Fruit fly (Drosophila melanogaster): Measurements from ENCODE around the gene roq.

Gene roq

DNA sequence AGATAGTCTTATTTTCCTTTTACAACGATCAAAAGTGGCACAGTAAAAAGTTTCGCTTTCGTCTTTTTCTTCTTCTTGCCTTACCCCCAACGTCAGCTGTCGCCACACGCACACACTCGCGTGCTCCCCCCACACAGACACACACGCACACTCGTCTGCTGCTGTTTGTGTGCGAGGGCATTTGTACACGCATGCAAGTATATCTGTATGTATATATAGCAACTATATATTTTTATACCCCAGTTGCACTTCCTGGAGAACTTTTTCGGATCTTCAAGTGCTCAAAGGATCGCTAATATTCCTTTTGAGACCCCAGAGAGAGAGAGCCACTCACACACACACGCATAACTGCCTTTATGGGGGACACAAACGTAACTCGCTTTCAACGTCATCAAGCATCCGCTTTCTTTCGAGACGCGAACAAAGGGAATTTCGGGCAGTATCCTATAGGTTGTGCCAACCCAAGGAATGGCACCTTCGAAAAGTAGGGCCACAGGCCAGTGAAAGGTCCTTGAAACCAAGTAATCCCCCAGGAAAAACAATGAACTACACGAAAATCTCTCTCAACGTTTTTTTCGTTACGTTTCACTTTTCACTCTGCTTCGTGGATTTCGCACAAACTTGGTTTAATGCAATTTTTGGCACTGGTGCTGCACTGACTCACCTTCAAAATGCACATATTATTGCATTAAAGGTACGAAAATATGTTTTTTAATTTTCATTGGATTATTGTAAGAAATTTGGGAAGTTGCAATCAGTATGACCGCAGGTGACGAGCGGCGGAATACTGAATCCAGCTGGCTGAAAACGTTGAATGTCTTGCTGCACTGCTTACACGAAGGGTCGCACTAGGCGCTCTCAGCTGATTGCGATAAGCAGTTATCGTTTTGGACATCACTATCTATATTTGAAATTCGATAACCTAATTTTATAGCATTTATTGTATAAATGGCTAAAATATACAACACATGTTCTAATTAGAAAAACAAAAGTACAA, at the start of gene roq:
roq (minus strand) TSS at position 799 of the 997 bp plus-strand sequence.
- TF ChIP-seq EcR (GFP tag; optimal IDR thresholded peaks at IDR 0.05) (no peak), Dll (optimal IDR thresholded peaks at IDR 0.05) (no peak), CG8478 (optimal IDR thresholded peaks at IDR 0.05) (peak; percentile 9)

DNA sequence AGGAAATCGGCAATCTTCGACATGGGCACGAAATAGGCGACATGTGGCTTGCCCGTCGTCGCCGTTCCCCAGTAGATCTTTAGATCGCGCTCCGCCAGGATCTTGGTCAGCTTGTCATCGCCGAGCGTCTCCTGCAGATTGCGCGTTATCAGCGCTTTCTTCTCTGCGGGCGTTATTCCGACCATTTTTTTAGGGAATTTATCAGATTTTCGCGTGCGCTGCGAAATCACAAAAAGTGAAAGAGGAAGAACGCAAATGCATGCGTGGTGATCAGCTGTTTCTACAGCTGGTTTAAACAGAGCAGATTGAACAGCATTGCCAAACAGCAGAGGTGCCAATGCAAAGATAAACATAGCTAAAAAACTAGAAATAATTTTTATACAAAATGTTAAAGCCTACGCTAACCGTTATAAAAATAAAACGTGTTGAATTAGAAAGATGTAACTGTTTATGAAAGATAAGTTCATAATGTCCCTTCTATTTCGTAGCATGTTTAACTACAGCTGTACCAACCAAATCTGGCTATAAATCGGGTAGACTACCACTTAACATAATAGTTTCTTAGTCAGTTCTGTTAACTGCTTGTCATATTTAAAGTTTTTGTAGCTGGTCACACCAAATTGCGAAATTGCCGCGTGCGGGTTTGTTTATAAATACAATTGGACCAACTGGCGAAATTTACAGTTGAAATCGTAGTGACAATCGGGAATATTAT, 40.9 kb upstream of the roq start, which contains the start of the genes TyrRS and CG33158:
TyrRS (minus strand) TSS at position 244 of the 715 bp plus-strand sequence.
CG33158 (plus strand) TSS at position 539 of the 715 bp plus-strand sequence.
- TF ChIP-seq psq (optimal IDR thresholded peaks at IDR 0.05) (no peak), pan (optimal IDR thresholded peaks at IDR 0.05) (no peak), EcR (GFP tag; optimal IDR thresholded peaks at IDR 0.05) (no peak), usp (GFP tag; optimal IDR thresholded peaks at IDR 0.05) (no peak), Dll (optimal IDR thresholded peaks at IDR 0.05) (no peak), CG8478 (optimal IDR thresholded peaks at IDR 0.05) (no peak)

- TF ChIP-seq Dll (optimal IDR thresholded peaks at IDR 0.05) (no peak), usp (GFP tag; optimal IDR thresholded peaks at IDR 0.05) (no peak), pan (optimal IDR thresholded peaks at IDR 0.05) (no peak), EcR (GFP tag; optimal IDR thresholded peaks at IDR 0.05) (no peak), CG8478 (optimal IDR thresholded peaks at IDR 0.05) (no peak), psq (optimal IDR thresholded peaks at IDR 0.05) (no peak)
These were observed 38.7 kb upstream of the roq start, which contains the start of gene GluRS-m for dm6 chr3L:16417024-16417423. TSS of gene GluRS-m (minus strand) at chr3L:16417177.

dm6 chr3L:16412394-16412950, 34.1 kb upstream of the roq start, which contains the start of gene Serinc:
TSS of gene Serinc (plus strand) at chr3L:16412722.
- TF ChIP-seq Dll (optimal IDR thresholded peaks at IDR 0.05) (no peak), EcR (GFP tag; optimal IDR thresholded peaks at IDR 0.05) (no peak), psq (optimal IDR thresholded peaks at IDR 0.05) (no peak), usp (GFP tag; optimal IDR thresholded peaks at IDR 0.05) (no peak), pan (optimal IDR thresholded peaks at IDR 0.05) (no peak), CG8478 (optimal IDR thresholded peaks at IDR 0.05) (no peak)

DNA sequence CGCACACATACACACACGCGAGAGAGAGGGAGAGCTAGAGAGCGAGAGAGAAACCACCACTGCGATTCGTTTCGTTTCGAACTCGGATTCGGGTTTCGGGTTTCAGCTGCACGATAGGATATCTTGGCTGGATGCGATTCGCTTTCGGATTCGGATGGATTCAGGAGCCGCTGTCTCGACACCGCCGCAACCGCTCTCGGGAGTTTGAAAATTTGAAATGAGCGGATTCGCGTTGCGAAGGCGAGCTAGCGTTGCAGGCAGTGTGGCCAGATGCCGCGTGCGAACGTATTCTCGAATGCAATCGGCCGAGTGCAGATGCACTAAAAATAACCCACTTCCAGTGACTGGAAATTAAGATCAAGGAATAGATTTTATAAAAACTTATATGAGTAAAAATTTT, 33.2 kb upstream of the roq start, which contains the start of gene fax:
fax (minus strand) TSS at position 263 of the 400 bp plus-strand sequence.
- TF ChIP-seq psq (optimal IDR thresholded peaks at IDR 0.05) (no peak), Dll (optimal IDR thresholded peaks at IDR 0.05) (no peak), pan (optimal IDR thresholded peaks at IDR 0.05) (no peak), EcR (GFP tag; optimal IDR thresholded peaks at IDR 0.05) (no peak), CG8478 (optimal IDR thresholded peaks at IDR 0.05) (no peak), usp (GFP tag; optimal IDR thresholded peaks at IDR 0.05) (no peak)

DNA sequence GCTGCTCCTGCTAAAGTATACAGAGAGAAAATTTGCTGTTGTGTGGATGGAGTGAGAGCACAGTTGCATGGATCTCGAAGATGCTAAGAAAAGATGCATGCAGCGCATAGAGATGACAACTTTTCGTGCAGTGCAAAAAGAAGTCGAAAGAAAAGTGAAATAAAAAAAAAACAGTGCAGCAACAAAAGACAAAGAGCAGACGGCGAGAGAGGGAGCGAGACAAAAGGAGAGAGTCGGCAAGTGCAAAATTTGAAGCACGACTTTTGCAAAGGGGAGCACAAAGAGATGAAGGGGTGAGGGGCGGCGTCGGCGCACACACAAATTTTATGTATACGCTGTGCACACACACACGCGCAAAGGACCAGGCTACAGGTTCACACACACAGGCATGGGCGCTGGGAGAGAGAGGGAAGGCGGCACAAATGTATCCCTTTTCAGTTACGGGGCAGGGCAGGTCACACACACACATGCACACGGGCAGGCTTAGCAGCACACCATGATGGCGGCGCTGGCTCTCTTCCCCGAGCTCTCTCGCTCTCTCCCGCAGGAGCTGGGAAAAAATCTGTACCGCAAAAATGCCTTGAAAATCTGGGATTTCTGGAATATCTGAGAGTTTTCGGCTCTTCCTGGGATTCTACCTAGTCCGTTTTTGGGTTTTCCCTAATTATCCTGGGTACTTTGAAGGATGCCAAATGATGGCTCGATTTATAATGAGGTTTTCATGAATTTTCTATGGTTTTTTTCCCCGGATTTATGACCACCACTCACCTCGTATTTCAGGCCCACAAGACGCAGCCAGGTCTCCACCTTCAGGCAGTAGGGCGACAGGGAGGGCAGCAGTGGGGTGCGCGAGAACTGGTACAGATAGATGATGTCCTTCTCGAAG, 32.1 kb upstream of the roq start:
- no peak for TF ChIP-seq psq (optimal IDR thresholded peaks at IDR 0.05)
- TF ChIP-seq Dll (optimal IDR thresholded peaks at IDR 0.05), result peak; percentile 78

dm6 chr3L:16409440-16410233, 31.3 kb upstream of the roq start:
- TF ChIP-seq pan (optimal IDR thresholded peaks at IDR 0.05), result no peak
- peak in 1 of 2 experiments; percentile 35 for TF ChIP-seq EcR (GFP tag; optimal IDR thresholded peaks at IDR 0.05)
- TF ChIP-seq Dll (optimal IDR thresholded peaks at IDR 0.05), result peak; percentile 32
- no peak for TF ChIP-seq CG8478 (optimal IDR thresholded peaks at IDR 0.05)
- no peak for TF ChIP-seq psq (optimal IDR thresholded peaks at IDR 0.05)
- no peak for TF ChIP-seq usp (GFP tag; optimal IDR thresholded peaks at IDR 0.05)

DNA sequence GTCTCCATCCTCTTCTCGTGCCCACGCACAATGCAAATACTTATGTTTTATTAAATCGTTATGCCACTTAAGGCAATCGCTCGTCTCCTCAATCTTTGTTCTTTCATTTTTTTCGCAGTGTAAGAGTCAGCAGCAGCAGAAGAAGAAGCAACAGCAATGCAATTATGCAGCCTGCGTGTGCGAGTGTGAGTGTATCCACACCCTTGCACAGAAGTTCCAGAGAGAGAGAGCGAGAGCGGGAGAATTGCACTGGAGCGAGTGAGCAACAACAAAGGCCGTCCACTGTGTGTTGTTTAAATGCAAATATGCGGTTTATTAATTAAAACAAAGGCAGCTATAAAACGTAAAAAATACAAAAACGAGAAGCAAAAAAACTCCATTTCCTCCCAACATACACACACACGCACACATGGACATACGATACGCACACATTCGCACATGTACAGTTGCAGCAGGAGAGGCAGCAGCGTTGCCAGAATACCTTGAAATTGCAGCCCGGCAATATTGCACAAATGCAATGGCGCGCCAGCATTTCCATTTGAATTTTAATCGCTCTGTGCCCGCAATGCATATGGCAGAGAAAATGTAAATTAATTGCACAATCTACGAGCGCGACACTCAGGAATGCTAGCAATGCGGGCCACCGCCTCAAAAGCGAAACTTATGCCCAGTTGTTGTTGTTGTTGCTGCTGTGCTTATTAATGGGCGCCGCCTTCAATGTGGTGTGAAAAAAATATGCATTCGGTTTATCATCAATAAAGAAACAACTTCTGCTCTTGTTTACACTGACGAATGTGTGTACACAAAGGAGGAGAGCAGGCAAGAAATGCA, 30.5 kb upstream of the roq start:
- peak in 1 of 2 experiments; percentile 13 for TF ChIP-seq EcR (GFP tag; optimal IDR thresholded peaks at IDR 0.05)
- no peak for TF ChIP-seq psq (optimal IDR thresholded peaks at IDR 0.05)

- TF ChIP-seq CG8478 (optimal IDR thresholded peaks at IDR 0.05), result no peak
- TF ChIP-seq EcR (GFP tag; optimal IDR thresholded peaks at IDR 0.05), result no peak
- no peak for TF ChIP-seq Dll (optimal IDR thresholded peaks at IDR 0.05)
- no peak for TF ChIP-seq pan (optimal IDR thresholded peaks at IDR 0.05)
- TF ChIP-seq psq (optimal IDR thresholded peaks at IDR 0.05), result no peak
- TF ChIP-seq usp (GFP tag; optimal IDR thresholded peaks at IDR 0.05), result no peak
These were observed 29.6 kb upstream of the roq start for dm6 chr3L:16407815-16408608.
